Worm (Caenorhabditis elegans) whole organism, L4 larva: ENCODE results near the gene Y51A2B.9.

Experiments used
- F37D6.2 ChIP-seq: sonication (generic microtip); optimal IDR thresholded peaks from 2 replicates; lab custom pipeline; 2016; ENCODE audit warnings: mild to moderate bottlenecking, missing genetic modification characterization, missing compliant biosample characterization
- aly-2 ChIP-seq: sonication (generic microtip); optimal IDR thresholded peaks from 2 replicates; lab custom pipeline; 2018; ENCODE audit warnings: missing biosample characterization, missing genetic modification characterization
- attf-4 ChIP-seq: sonication (generic microtip); optimal IDR thresholded peaks from 3 replicates; lab custom pipeline; 2017; ENCODE audit warnings: missing biosample characterization, missing genetic modification characterization
- ceh-20 ChIP-seq: fragments of 200-800 bp; sonication (Bioruptor generic); IDR thresholded peaks from 2 replicates; pipeline ENCODE4 v1.3.6; 2022; ENCODE audit warnings: missing genetic modification reagents, missing genetic modification characterization, missing compliant biosample characterization
- ceh-28 ChIP-seq: fragments of 150-350 bp; optimal IDR thresholded peaks from 2 replicates; lab custom pipeline; 2014; ENCODE audit warnings: missing biosample characterization, missing genetic modification reagents, missing genetic modification characterization
- ceh-62 ChIP-seq: sonication (generic microtip); optimal IDR thresholded peaks from 2 replicates; lab custom pipeline; 2017; ENCODE audit warnings: missing biosample characterization, missing genetic modification characterization
- ctbp-1 ChIP-seq: fragments of 200-800 bp; sonication (Bioruptor generic); IDR thresholded peaks from 2 replicates; pipeline ENCODE4 v1.3.6; 2022; ENCODE audit warnings: missing genetic modification reagents, missing genetic modification characterization, missing compliant biosample characterization
- daf-12 ChIP-seq: fragments of 150-350 bp; optimal IDR thresholded peaks from 2 replicates; lab custom pipeline; 2014; ENCODE audit warnings: missing biosample characterization, missing genetic modification reagents, missing genetic modification characterization
- duxl-1 ChIP-seq: sonication (generic microtip); optimal IDR thresholded peaks from 2 replicates; lab custom pipeline; 2016; ENCODE audit warnings: mild to moderate bottlenecking, missing genetic modification characterization, moderate library complexity, missing compliant biosample characterization; ENCODE audit not compliant: poor library complexity
- egl-43 ChIP-seq: fragments of 200-800 bp; sonication (Bioruptor generic); IDR thresholded peaks from 2 replicates; pipeline ENCODE4 v1.3.6; 2022; ENCODE audit warnings: missing genetic modification reagents, missing genetic modification characterization, missing compliant biosample characterization
- hif-1 ChIP-seq, 2 experiments: sonication (generic microtip); optimal IDR thresholded peaks; 2 replicates each; lab custom pipeline; 2016 to 2017; ENCODE audit warnings: missing compliant biosample characterization in 2 of 2, missing genetic modification characterization in 2 of 2, missing genetic modification reagents in 2 of 2, missing genotype in 2 of 2, mild to moderate bottlenecking in 1 of 2
- hlh-11 ChIP-seq: fragments of 200-800 bp; sonication (Bioruptor generic); optimal IDR thresholded peaks from 2 replicates; lab custom pipeline; 2018; ENCODE audit warnings: mild to moderate bottlenecking, missing genetic modification characterization, missing compliant biosample characterization
- hmg-1.1 ChIP-seq: fragments of 200-800 bp; sonication (Bioruptor generic); IDR thresholded peaks from 2 replicates; pipeline ENCODE4 v1.3.6; 2022; ENCODE audit warnings: missing genetic modification reagents, missing genetic modification characterization, missing compliant biosample characterization
- lim-7 ChIP-seq: fragments of 200-800 bp; sonication (Bioruptor generic); IDR thresholded peaks from 2 replicates; pipeline ENCODE4 v1.3.6; 2022; ENCODE audit warnings: missing genetic modification characterization, missing compliant biosample characterization
- lin-13 ChIP-seq: fragments of 150-350 bp; optimal IDR thresholded peaks from 2 replicates; lab custom pipeline; 2014; ENCODE audit warnings: missing biosample characterization, missing genetic modification reagents, missing genetic modification characterization
- lin-15B ChIP-seq: fragments of 150-350 bp; sonication (generic microtip); optimal IDR thresholded peaks from 3 replicates; lab custom pipeline; 2014; ENCODE audit warnings: missing biosample characterization, missing genetic modification characterization
- lin-39 ChIP-seq: fragments of 150-350 bp; optimal IDR thresholded peaks from 2 replicates; lab custom pipeline; 2014; ENCODE audit warnings: missing biosample characterization, missing genetic modification reagents, missing genetic modification characterization
- mdt-29 ChIP-seq: fragments of 200-800 bp; sonication (Bioruptor generic); IDR thresholded peaks from 2 replicates; pipeline ENCODE4 v1.3.6; 2022; ENCODE audit warnings: missing genetic modification reagents, missing genetic modification characterization, missing compliant biosample characterization
- nhr-102 ChIP-seq: sonication (generic microtip); optimal IDR thresholded peaks from 2 replicates; lab custom pipeline; 2016; ENCODE audit warnings: mild to moderate bottlenecking, missing genetic modification characterization, moderate library complexity, missing compliant biosample characterization
- nhr-41 ChIP-seq: fragments of 200-800 bp; sonication (Bioruptor generic); IDR thresholded peaks from 2 replicates; pipeline ENCODE4 v1.3.6; 2022; ENCODE audit warnings: missing genetic modification reagents, missing genetic modification characterization, missing compliant biosample characterization
- nhr-76 ChIP-seq: fragments of 150-350 bp; optimal IDR thresholded peaks from 2 replicates; lab custom pipeline; 2014; ENCODE audit warnings: missing biosample characterization, missing genetic modification characterization
- nhr-77 ChIP-seq: fragments of 150-350 bp; optimal IDR thresholded peaks from 2 replicates; lab custom pipeline; 2014; ENCODE audit warnings: missing biosample characterization, missing genetic modification characterization
- pha-4 ChIP-seq, 2 experiments: fragments of 150-350 bp in 1 of 2; fragments of 200-800 bp in 1 of 2; sonication (Bioruptor generic) in 1 of 2; IDR thresholded peaks in 1 of 2; optimal IDR thresholded peaks in 1 of 2; 2 replicates each; pipeline versions ENCODE4 v1.3.6 to Lab custom; 2014 to 2022; ENCODE audit warnings: missing genetic modification characterization in 2 of 2, missing genetic modification reagents in 2 of 2, missing biosample characterization in 1 of 2, missing compliant biosample characterization in 1 of 2
- rbr-2 ChIP-seq: sonication (generic microtip); optimal IDR thresholded peaks from 2 replicates; lab custom pipeline; 2016; ENCODE audit warnings: missing genotype, missing genetic modification characterization, missing compliant biosample characterization
- saeg-2 ChIP-seq: fragments of 200-800 bp; sonication (Bioruptor generic); IDR thresholded peaks from 2 replicates; pipeline ENCODE4 v1.3.6; 2022; ENCODE audit warnings: missing genetic modification reagents, missing genetic modification characterization, missing compliant biosample characterization
- sdz-12 ChIP-seq: fragments of 200-800 bp; sonication (Bioruptor generic); optimal IDR thresholded peaks from 2 replicates; lab custom pipeline; 2018; ENCODE audit warnings: mild to moderate bottlenecking, missing genetic modification characterization, missing compliant biosample characterization
- set-16 ChIP-seq: fragments of 200-800 bp; sonication (Bioruptor generic); IDR thresholded peaks from 2 replicates; pipeline ENCODE4 v1.3.6; 2022; ENCODE audit warnings: missing genetic modification reagents, missing genetic modification characterization, missing compliant biosample characterization
- snpc-4 ChIP-seq: fragments of 150-350 bp; optimal IDR thresholded peaks from 2 replicates; lab custom pipeline; 2014; ENCODE audit warnings: missing biosample characterization, missing genetic modification characterization
- spr-3 ChIP-seq: fragments of 200-800 bp; sonication (Bioruptor generic); optimal IDR thresholded peaks from 2 replicates; lab custom pipeline; 2018; ENCODE audit warnings: mild to moderate bottlenecking, missing genetic modification characterization, missing compliant biosample characterization
- unc-130 ChIP-seq: sonication (generic microtip); optimal IDR thresholded peaks from 2 replicates; lab custom pipeline; 2016; ENCODE audit warnings: missing genetic modification reagents, missing genetic modification characterization, missing compliant biosample characterization
- vab-7 ChIP-seq: fragments of 200-800 bp; sonication (Bioruptor generic); IDR thresholded peaks from 2 replicates; pipeline ENCODE4 v1.3.6; 2022; ENCODE audit warnings: missing genetic modification reagents, missing genetic modification characterization, missing compliant biosample characterization
- zag-1 ChIP-seq: fragments of 150-350 bp; optimal IDR thresholded peaks from 2 replicates; lab custom pipeline; 2014; ENCODE audit warnings: missing biosample characterization, missing genetic modification characterization
- zip-11 ChIP-seq: fragments of 200-800 bp; sonication (Bioruptor generic); IDR thresholded peaks from 2 replicates; pipeline ENCODE4 v1.3.6; 2022; ENCODE audit warnings: missing genetic modification characterization, missing compliant biosample characterization

Gene Y51A2B.9

DNA sequence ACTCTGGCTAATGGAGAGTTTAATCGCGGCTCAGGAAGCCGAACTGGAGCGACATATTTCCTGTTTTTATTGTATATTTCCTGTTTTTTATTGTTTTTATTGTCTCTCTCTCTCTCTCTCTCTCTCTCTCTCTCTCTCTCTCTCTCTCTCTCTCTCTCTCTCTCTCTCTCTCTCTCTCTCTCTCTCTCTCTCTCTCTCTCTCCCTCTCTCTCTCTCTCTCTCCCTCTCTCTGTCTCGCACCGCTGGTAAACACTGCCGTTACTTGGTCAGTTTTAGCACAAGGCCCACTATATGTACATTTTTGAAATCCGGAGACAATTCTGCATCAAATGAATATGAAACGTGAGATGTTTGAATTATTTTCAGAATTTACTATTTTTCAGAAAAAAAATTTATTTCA, 35.3 kb upstream of the Y51A2B.9 start:
- TF ChIP-seq snpc-4 (no peak), lin-15B (tag; lab: Kevin White, UChicago) (no peak), duxl-1 (tag; lab: Kevin White, UChicago) (no peak), sdz-12 (GFP tag; lab: Kevin White, UChicago) (no peak), set-16 (peak; percentile 88)

DNA sequence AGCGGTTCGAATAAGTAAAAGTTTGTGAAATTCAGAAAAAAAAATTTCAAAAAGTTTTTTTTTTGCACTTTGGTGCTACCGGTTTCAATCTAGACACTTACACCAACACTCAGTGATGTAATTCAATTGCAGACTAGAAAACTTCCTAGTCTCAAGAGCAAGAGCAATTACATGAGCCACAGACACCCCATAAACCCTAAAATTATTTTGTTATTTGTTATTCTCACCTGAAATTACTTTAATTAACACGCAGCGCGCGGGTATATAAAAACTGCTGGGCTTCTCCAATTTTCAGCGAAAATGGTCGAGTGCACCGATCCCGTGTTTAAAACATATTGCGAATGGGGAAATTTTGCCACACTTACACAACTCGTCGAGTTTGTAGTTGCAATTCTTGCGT, 30.7 kb upstream of the Y51A2B.9 start, which contains the start of gene srw-83:
TSS of gene srw-83 (plus strand) at position 301 of the 400 bp plus-strand sequence.
- TF ChIP-seq lin-39 (tag; lab: Kevin White, UChicago) = no peak
- no peak for TF ChIP-seq spr-3
- TF ChIP-seq F37D6.2 (tag; lab: Kevin White, UChicago) = no peak
- TF ChIP-seq saeg-2 (GFP tag; lab: Robert Waterston, UW) = no peak
- TF ChIP-seq nhr-76 (tag; lab: Kevin White, UChicago) = no peak
- TF ChIP-seq lin-15B (tag; lab: Kevin White, UChicago) = no peak
- no peak for TF ChIP-seq lin-13 (GFP tag; lab: Kevin White, UChicago)
- no peak for TF ChIP-seq attf-4 (tag; lab: Kevin White, UChicago)
- no peak for TF ChIP-seq nhr-41 (GFP tag; lab: Robert Waterston, UW)
- no peak for TF ChIP-seq daf-12 (tag; lab: Kevin White, UChicago)
- TF ChIP-seq nhr-77 (tag; lab: Kevin White, UChicago) = no peak
- no peak for TF ChIP-seq vab-7 (GFP tag; lab: Robert Waterston, UW)
- TF ChIP-seq hif-1 (tag; optimal IDR thresholded peaks at IDR 0.05; lab: Kevin White, UChicago) = no peak
- TF ChIP-seq hlh-11 (tag; lab: Kevin White, UChicago) = no peak
- no peak for TF ChIP-seq ceh-20 (GFP tag; lab: Robert Waterston, UW)
- no peak for TF ChIP-seq zag-1 (tag; lab: Kevin White, UChicago)

DNA sequence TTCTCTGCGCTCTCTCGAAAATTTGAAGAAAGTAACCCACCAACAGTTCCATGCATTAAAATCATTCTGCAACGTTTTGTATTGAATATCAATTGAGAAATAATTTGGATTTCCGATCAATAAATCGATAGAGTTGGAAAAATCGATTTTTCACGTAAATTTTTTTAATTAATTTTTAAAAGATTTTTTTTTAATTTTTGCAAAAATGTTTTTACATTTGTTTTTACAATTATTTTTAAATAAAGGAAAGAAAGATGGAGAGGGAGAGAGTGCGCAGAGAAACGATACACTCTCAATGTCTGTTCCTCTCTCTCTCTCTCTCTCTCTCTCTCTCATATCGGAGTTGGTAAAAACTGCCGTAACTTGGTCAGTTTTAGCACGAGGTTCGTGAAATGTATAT, 30.0 kb upstream of the Y51A2B.9 start, which contains the start of gene ZK262.19:
TSS of gene ZK262.19 (minus strand) at position 101 of the 400 bp plus-strand sequence.
- TF ChIP-seq nhr-77 (tag; lab: Kevin White, UChicago) (no peak), ceh-28 (tag; lab: Kevin White, UChicago) (peak; percentile 10), mdt-29 (GFP tag; lab: Robert Waterston, UW) (no peak), sdz-12 (GFP tag; lab: Kevin White, UChicago) (no peak)

DNA sequence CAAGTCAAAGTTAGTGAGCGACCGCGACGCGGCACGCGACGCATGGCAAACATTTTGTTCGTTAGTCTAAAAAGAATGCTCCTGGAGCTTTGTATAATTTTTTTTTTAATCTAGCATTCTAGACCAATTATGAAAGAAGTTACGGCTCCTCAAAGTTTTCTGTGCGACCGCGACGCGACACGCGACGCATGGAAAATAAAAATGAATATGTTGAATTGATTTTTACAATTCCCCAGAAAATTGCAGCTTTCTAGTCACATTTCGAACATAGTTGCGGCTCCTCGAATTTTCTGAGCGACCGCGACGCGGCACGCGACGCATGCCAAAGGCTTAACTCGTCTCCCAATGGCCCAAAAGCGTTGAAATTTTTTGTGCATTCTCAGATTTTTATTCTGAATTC, 28.9 kb upstream of the Y51A2B.9 start, which contains the start of gene ZK262.4:
TSS of gene ZK262.4 (minus strand) at position 101 of the 400 bp plus-strand sequence.
- no peak for TF ChIP-seq nhr-102
- TF ChIP-seq egl-43 (GFP tag; lab: Robert Waterston, UW) = no peak
- no peak for TF ChIP-seq daf-12 (tag; lab: Kevin White, UChicago)
- no peak for TF ChIP-seq unc-130
- TF ChIP-seq ceh-62 (tag; lab: Kevin White, UChicago) = no peak
- no peak for TF ChIP-seq aly-2
- TF ChIP-seq zip-11 (GFP tag; lab: Robert Waterston, UW) = no peak
- TF ChIP-seq nhr-77 (tag; lab: Kevin White, UChicago) = no peak
- TF ChIP-seq rbr-2 (tag; lab: Kevin White, UChicago) = no peak
- no peak for TF ChIP-seq ctbp-1 (GFP tag; lab: Robert Waterston, UW)
- TF ChIP-seq pha-4 (GFP tag; IDR thresholded peaks at IDR 0.05; lab: Robert Waterston, UW) = no peak
- TF ChIP-seq pha-4 (tag; optimal IDR thresholded peaks at IDR 0.05; lab: Kevin White, UChicago) = no peak
- no peak for TF ChIP-seq lim-7

DNA sequence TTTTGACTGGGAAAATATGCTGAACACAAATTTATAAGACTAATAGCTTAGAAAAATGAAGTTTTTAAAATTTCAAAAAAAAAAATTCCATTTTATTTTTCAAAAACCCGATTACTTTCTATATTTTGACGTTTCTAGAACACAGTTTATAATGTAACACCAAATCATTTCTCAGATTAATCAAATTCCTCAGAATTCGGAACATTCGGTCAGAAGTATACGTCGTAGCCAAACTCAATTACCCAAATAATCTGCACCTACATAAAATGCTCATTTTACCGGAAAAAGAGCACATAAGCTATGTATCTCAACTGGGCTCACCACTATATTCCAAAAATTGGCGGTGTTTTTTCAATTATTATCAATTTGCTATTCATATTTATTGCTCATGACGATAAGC, 25.2 kb upstream of the Y51A2B.9 start, which contains the start of gene srj-26:
TSS of gene srj-26 (plus strand) at position 301 of the 400 bp plus-strand sequence.
- TF ChIP-seq rbr-2 (tag; lab: Kevin White, UChicago) = no peak
- TF ChIP-seq lin-39 (tag; lab: Kevin White, UChicago) = no peak
- TF ChIP-seq hmg-1.1 = no peak
- no peak for TF ChIP-seq sdz-12 (GFP tag; lab: Kevin White, UChicago)
